Worm (Caenorhabditis elegans) whole organism, L4 larva: Measurements from ENCODE around the gene R05H5.4.
"Not testable (repeated sequence)": the region's sequence is repeated elsewhere in the genome, so short reads cannot be mapped to it uniquely, and the experiment has no call there.

ENCODE experiments used
- daf-12 ChIP-seq: fragments of 150-350 bp; optimal IDR thresholded peaks from 2 replicates; lab custom pipeline; 2014; ENCODE audit warnings: missing biosample characterization, missing genetic modification reagents, missing genetic modification characterization
- lir-3 ChIP-seq: sonication (generic microtip); optimal IDR thresholded peaks from 2 replicates; lab custom pipeline; 2016; ENCODE audit warnings: mild to moderate bottlenecking, missing genetic modification characterization, missing compliant biosample characterization
- mdl-1 ChIP-seq, 2 experiments: fragments of 150-350 bp in 1 of 2; sonication (generic microtip) in 1 of 2; optimal IDR thresholded peaks; 2 replicates each; lab custom pipeline; 2014 to 2017; ENCODE audit warnings: missing biosample characterization in 2 of 2, missing genetic modification characterization in 2 of 2
- nhr-77 ChIP-seq: fragments of 150-350 bp; optimal IDR thresholded peaks from 2 replicates; lab custom pipeline; 2014; ENCODE audit warnings: missing biosample characterization, missing genetic modification characterization
- unc-62 ChIP-seq, 3 experiments: fragments of 150-350 bp in 1 of 3; sonication (generic microtip); optimal IDR thresholded peaks in 2 of 3; peaks in 1 of 3; 1 replicate in 1 of 3; 2 replicates in 2 of 3; lab custom pipeline; 2014 to 2017; ENCODE audit warnings: missing biosample characterization in 3 of 3, missing genetic modification characterization in 3 of 3, missing genetic modification reagents in 3 of 3, missing genotype in 1 of 3

- not testable (repeated sequence) for TF ChIP-seq lir-3; mdl-1 (tag; optimal IDR thresholded peaks at IDR 0.05; lab: Kevin White, UChicago); unc-62 (GFP tag; optimal IDR thresholded peaks at IDR 0.05 in 1 of 2; lab: Kevin White, UChicago); unc-62 (tag; optimal IDR thresholded peaks at IDR 0.05; lab: Kevin White, UChicago); daf-12 (tag; lab: Kevin White, UChicago); nhr-77
These were observed 47.9 kb upstream of the R05H5.4 start, which contains the start of gene nrde-2 for ce11 chrII:10247594-10248283.
